Fruit fly (Drosophila melanogaster) whole organism, embryonic: Measurements from ENCODE around the gene CG7294.

ENCODE experiments used
- B-H2 ChIP-seq: fragments of 200-800 bp; sonication (Bioruptor generic); optimal IDR thresholded peaks from 2 replicates; lab custom pipeline; 2018; ENCODE audit warnings: missing biosample characterization, mild to moderate bottlenecking, missing genetic modification characterization
- CG10147 ChIP-seq: fragments of 200-800 bp; sonication (Bioruptor generic); optimal IDR thresholded peaks from 2 replicates; lab custom pipeline; 2019; ENCODE audit warnings: missing biosample characterization, mild to moderate bottlenecking, missing genetic modification characterization, moderate library complexity
- CG11695 ChIP-seq: fragments of 200-800 bp; sonication (Bioruptor generic); IDR thresholded peaks from 3 replicates; pipeline ENCODE4 v1.3.6; 2022; ENCODE audit warnings: missing biosample characterization, missing genetic modification characterization
- CG11723 ChIP-seq: fragments of 200-800 bp; sonication (Bioruptor generic); optimal IDR thresholded peaks from 2 replicates; lab custom pipeline; 2017; ENCODE audit warnings: missing biosample characterization, mild to moderate bottlenecking, missing genetic modification characterization
- CG12155 ChIP-seq: fragments of 200-800 bp; sonication (Bioruptor generic); optimal IDR thresholded peaks from 3 replicates; lab custom pipeline; 2016; ENCODE audit warnings: missing biosample characterization, missing genetic modification characterization
- CG12942 ChIP-seq: fragments of 200-800 bp; sonication (Bioruptor generic); optimal IDR thresholded peaks from 3 replicates; lab custom pipeline; 2016; ENCODE audit warnings: missing biosample characterization, missing genetic modification characterization
- CG13296 ChIP-seq: fragments of 200-800 bp; sonication (Bioruptor generic); optimal IDR thresholded peaks from 3 replicates; lab custom pipeline; 2018; ENCODE audit warnings: missing biosample characterization, mild to moderate bottlenecking, missing genetic modification characterization
- CG16813 ChIP-seq: fragments of 200-800 bp; sonication (Bioruptor generic); IDR thresholded peaks from 3 replicates; pipeline ENCODE4 v1.3.6; 2022; ENCODE audit warnings: missing biosample characterization, missing genetic modification characterization; ENCODE audit not compliant: partially characterized antibody
- CG18262 ChIP-seq: fragments of 200-800 bp; optimal IDR thresholded peaks from 3 replicates; lab custom pipeline; 2019; ENCODE audit warnings: missing biosample characterization, mild to moderate bottlenecking, missing genetic modification characterization, moderate library complexity
- CG18764 ChIP-seq: fragments of 200-800 bp; sonication (Bioruptor generic); optimal IDR thresholded peaks from 3 replicates; lab custom pipeline; 2016; ENCODE audit warnings: missing biosample characterization, missing genetic modification characterization
- CG3163 ChIP-seq: fragments of 200-800 bp; sonication (Bioruptor generic); optimal IDR thresholded peaks from 3 replicates; lab custom pipeline; 2016; ENCODE audit warnings: missing biosample characterization, missing genetic modification characterization
- CG34376 ChIP-seq: fragments of 200-800 bp; sonication (Bioruptor generic); optimal IDR thresholded peaks from 2 replicates; lab custom pipeline; 2018; ENCODE audit warnings: missing biosample characterization, mild to moderate bottlenecking, missing genetic modification characterization
- CG4282 ChIP-seq: fragments of 200-800 bp; sonication (Bioruptor generic); optimal IDR thresholded peaks from 2 replicates; lab custom pipeline; 2016; ENCODE audit warnings: missing biosample characterization, missing genetic modification characterization
- CG5180 ChIP-seq: fragments of 200-800 bp; sonication (Bioruptor generic); optimal IDR thresholded peaks from 3 replicates; lab custom pipeline; 2017; ENCODE audit warnings: missing biosample characterization, missing genetic modification characterization, mild to moderate bottlenecking, moderate library complexity, missing genetic modification reagents
- CG6175 ChIP-seq: fragments of 200-800 bp; sonication (Bioruptor generic); IDR thresholded peaks from 3 replicates; pipeline ENCODE4 v1.3.6; 2022; ENCODE audit warnings: missing biosample characterization, missing genetic modification characterization
- CG7357 ChIP-seq: fragments of 200-800 bp; sonication (Bioruptor generic); IDR thresholded peaks from 3 replicates; pipeline ENCODE4 v1.3.6; 2022; ENCODE audit warnings: missing biosample characterization, missing genetic modification characterization
- CG7963 ChIP-seq: fragments of 200-800 bp; sonication (Bioruptor generic); IDR thresholded peaks from 3 replicates; pipeline ENCODE4 v1.3.6; 2022; ENCODE audit warnings: missing biosample characterization, missing genetic modification characterization; ENCODE audit not compliant: partially characterized antibody
- CG9727 ChIP-seq: fragments of 200-800 bp; sonication (Bioruptor generic); optimal IDR thresholded peaks from 3 replicates; lab custom pipeline; 2017; ENCODE audit warnings: missing biosample characterization, mild to moderate bottlenecking, missing genetic modification characterization
- Camta ChIP-seq: fragments of 200-800 bp; sonication (Bioruptor generic); optimal IDR thresholded peaks from 2 replicates; lab custom pipeline; 2016; ENCODE audit warnings: missing biosample characterization, missing genetic modification characterization
- Chrac-16 ChIP-seq: fragments of 200-800 bp; sonication (Bioruptor generic); optimal IDR thresholded peaks from 3 replicates; lab custom pipeline; 2016; ENCODE audit warnings: missing biosample characterization, missing genetic modification characterization
- D19A ChIP-seq: fragments of 200-800 bp; optimal IDR thresholded peaks from 3 replicates; lab custom pipeline; 2019; ENCODE audit warnings: missing biosample characterization, mild to moderate bottlenecking, missing genetic modification characterization, moderate library complexity
- Drgx ChIP-seq: fragments of 200-800 bp; sonication (Bioruptor generic); IDR thresholded peaks from 2 replicates; pipeline ENCODE4 v1.3.6; 2022; ENCODE audit warnings: missing biosample characterization, missing genetic modification characterization
- GATAe ChIP-seq: fragments of 200-800 bp; sonication (Bioruptor generic); conservative IDR thresholded peaks from 2 replicates; pipeline ENCODE4 v1.3.6; 2022; ENCODE audit warnings: missing biosample characterization, missing genetic modification characterization
- H15 ChIP-seq: fragments of 200-800 bp; sonication (Bioruptor generic); IDR thresholded peaks from 3 replicates; pipeline ENCODE4 v1.3.6; 2022; ENCODE audit warnings: missing biosample characterization, missing genetic modification characterization
- HLH3B ChIP-seq: fragments of 200-800 bp; sonication (Bioruptor generic); IDR thresholded peaks from 2 replicates; pipeline ENCODE4 v1.3.6; 2022; ENCODE audit warnings: missing biosample characterization, missing genetic modification characterization
- Hmr ChIP-seq: fragments of 200-800 bp; sonication (Bioruptor generic); optimal IDR thresholded peaks from 3 replicates; lab custom pipeline; 2017; ENCODE audit warnings: mild to moderate bottlenecking, missing biosample characterization, missing genetic modification reagents, missing genetic modification characterization
- Lpt ChIP-seq: fragments of >200 bp; optimal IDR thresholded peaks from 2 replicates; lab custom pipeline; 2018; ENCODE audit warnings: missing biosample characterization, missing genetic modification characterization
- Nf-YA ChIP-seq: fragments of 200-800 bp; sonication (Bioruptor generic); IDR thresholded peaks from 2 replicates; pipeline ENCODE4 v1.3.6; 2022; ENCODE audit warnings: missing biosample characterization, missing genetic modification characterization
- Vsx1 ChIP-seq: fragments of 200-800 bp; sonication (Bioruptor generic); optimal IDR thresholded peaks from 2 replicates; lab custom pipeline; 2017; ENCODE audit warnings: missing biosample characterization, mild to moderate bottlenecking, missing genetic modification characterization, missing genetic modification reagents
- Xrp1 ChIP-seq: fragments of 200-800 bp; sonication (Bioruptor generic); IDR thresholded peaks from 2 replicates; pipeline ENCODE4 v1.3.6; 2022; ENCODE audit warnings: missing biosample characterization, missing genetic modification characterization
- ap ChIP-seq: fragments of 200-800 bp; sonication (Bioruptor generic); IDR thresholded peaks from 2 replicates; pipeline ENCODE4 v1.3.6; 2022; ENCODE audit warnings: missing biosample characterization, missing genetic modification characterization
- crp ChIP-seq, 2 experiments: fragments of 200-800 bp; sonication (Bioruptor generic); optimal IDR thresholded peaks; 2 replicates in 1 of 2; 3 replicates in 1 of 2; lab custom pipeline; 2017; ENCODE audit warnings: missing biosample characterization in 2 of 2, missing genetic modification characterization in 2 of 2, mild to moderate bottlenecking in 1 of 2, moderate library complexity in 1 of 2
- cwo ChIP-seq: fragments of 200-800 bp; sonication (Bioruptor generic); optimal IDR thresholded peaks from 3 replicates; lab custom pipeline; 2017; ENCODE audit warnings: missing biosample characterization, missing genetic modification characterization, mild to moderate bottlenecking, moderate library complexity, missing genetic modification reagents
- da ChIP-seq: fragments of 200-800 bp; sonication (Bioruptor generic); optimal IDR thresholded peaks from 2 replicates; lab custom pipeline; 2016; ENCODE audit warnings: missing biosample characterization, missing genetic modification characterization
- dan ChIP-seq: fragments of 200-800 bp; sonication (Bioruptor generic); IDR thresholded peaks from 2 replicates; pipeline ENCODE4 v1.3.6; 2022; ENCODE audit warnings: missing biosample characterization, missing genetic modification characterization
- ewg ChIP-seq: fragments of 200-800 bp; sonication (Bioruptor generic); optimal IDR thresholded peaks from 3 replicates; lab custom pipeline; 2017; ENCODE audit warnings: mild to moderate bottlenecking, missing biosample characterization, missing genetic modification reagents, missing genetic modification characterization
- fru ChIP-seq: fragments of >200 bp; optimal IDR thresholded peaks from 2 replicates; lab custom pipeline; 2017
- fu2 ChIP-seq: fragments of 200-800 bp; sonication (Bioruptor generic); optimal IDR thresholded peaks from 2 replicates; lab custom pipeline; 2016; ENCODE audit warnings: missing biosample characterization, missing genetic modification characterization
- gcm2 ChIP-seq: fragments of 200-800 bp; sonication (Bioruptor generic); optimal IDR thresholded peaks from 2 replicates; lab custom pipeline; 2016; ENCODE audit warnings: missing biosample characterization, missing genetic modification characterization
- gt ChIP-seq: fragments of 200-800 bp; sonication (Bioruptor generic); IDR thresholded peaks from 2 replicates; pipeline ENCODE4 v1.3.6; 2022; ENCODE audit warnings: missing biosample characterization, missing genetic modification characterization
- lola ChIP-seq, 3 experiments: fragments of >200 bp in 2 of 3; fragments of 200-800 bp in 1 of 3; sonication (Bioruptor generic) in 1 of 3; optimal IDR thresholded peaks; 2 replicates each; lab custom pipeline; 2017 to 2019; ENCODE audit warnings: missing biosample characterization in 3 of 3, missing genetic modification characterization in 3 of 3, mild to moderate bottlenecking in 1 of 3, moderate library complexity in 1 of 3
- nerfin-2 ChIP-seq: fragments of 200-800 bp; sonication (Bioruptor generic); IDR thresholded peaks from 2 replicates; pipeline ENCODE4 v1.3.6; 2022; ENCODE audit warnings: missing biosample characterization, missing genetic modification characterization; ENCODE audit not compliant: partially characterized antibody
- p53 ChIP-seq: fragments of 200-800 bp; sonication (Bioruptor generic); optimal IDR thresholded peaks from 2 replicates; lab custom pipeline; 2016; ENCODE audit warnings: missing biosample characterization, missing genetic modification characterization
- peb ChIP-seq: fragments of 200-800 bp; sonication (Bioruptor generic); IDR thresholded peaks from 2 replicates; pipeline ENCODE4 v1.3.6; 2022; ENCODE audit warnings: missing biosample characterization, missing genetic modification characterization
- repo ChIP-seq: fragments of 200-800 bp; sonication (Bioruptor generic); optimal IDR thresholded peaks from 2 replicates; lab custom pipeline; 2016; ENCODE audit warnings: missing biosample characterization, missing genetic modification characterization
- salm ChIP-seq: fragments of 200-800 bp; sonication (Bioruptor generic); optimal IDR thresholded peaks from 2 replicates; lab custom pipeline; 2018; ENCODE audit warnings: missing biosample characterization, mild to moderate bottlenecking, missing genetic modification characterization
- sens-2 ChIP-seq: fragments of 200-800 bp; sonication (Bioruptor generic); IDR thresholded peaks from 2 replicates; pipeline ENCODE4 v1.3.6; 2022; ENCODE audit warnings: missing biosample characterization, missing genetic modification characterization
- ssp ChIP-seq: fragments of 200-800 bp; sonication (Bioruptor generic); IDR thresholded peaks from 2 replicates; pipeline ENCODE4 v1.3.6; 2022; ENCODE audit warnings: missing biosample characterization, missing genetic modification characterization
- sug ChIP-seq: fragments of 200-800 bp; optimal IDR thresholded peaks from 2 replicates; lab custom pipeline; 2019; ENCODE audit warnings: missing biosample characterization, mild to moderate bottlenecking, missing genetic modification characterization, moderate library complexity
- tgo ChIP-seq: fragments of 200-800 bp; sonication (Bioruptor generic); IDR thresholded peaks from 3 replicates; pipeline ENCODE4 v1.3.6; 2022; ENCODE audit warnings: missing biosample characterization, missing genetic modification characterization
- zen ChIP-seq: fragments of 200-800 bp; sonication (Bioruptor generic); optimal IDR thresholded peaks from 3 replicates; lab custom pipeline; 2018; ENCODE audit warnings: missing biosample characterization, mild to moderate bottlenecking, missing genetic modification characterization, moderate library complexity

The CG7294 gene

DNA sequence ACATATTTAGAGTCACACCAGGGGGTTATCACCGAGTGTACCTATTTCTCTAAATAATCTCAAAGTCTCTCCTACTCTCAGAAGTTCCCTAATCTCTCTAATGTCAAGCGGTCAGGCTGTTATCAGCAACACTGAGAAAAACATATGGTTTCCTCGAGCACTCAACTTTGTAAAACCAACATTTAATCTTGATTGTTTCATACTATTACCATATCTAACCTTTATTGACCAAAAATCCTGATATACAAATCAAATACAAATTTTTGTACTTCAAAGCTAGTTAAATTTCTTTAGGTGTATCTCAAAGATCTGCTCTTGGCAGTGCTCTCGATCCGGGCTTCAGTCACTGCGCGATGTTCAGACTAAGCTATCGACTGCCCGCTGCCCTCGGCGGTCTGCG is 14.2 kb upstream of the CG7294 start, which contains the start of gene CG6415 (continued):
- TF ChIP-seq dan (GFP tag; lab: Robert Waterston, UW), result no peak
- peak; percentile 40 for TF ChIP-seq CG11723
- TF ChIP-seq Hmr (GFP tag; lab: Kevin White, UChicago), result peak; percentile 72
- TF ChIP-seq peb, result 0 out of 2 replicates have a peak, but pooled peaks have one; percentile 21
- 0 out of 2 replicates have a peak, but pooled peaks have one; percentile 45 for TF ChIP-seq ap (GFP tag; lab: Robert Waterston, UW)
- TF ChIP-seq Vsx1 (GFP tag; lab: Kevin White, UChicago), result peak; percentile 10
- peak; percentile 50 for TF ChIP-seq CG13296
- peak; percentile 66 for TF ChIP-seq repo (GFP tag; lab: Kevin White, UChicago)
- no peak for TF ChIP-seq da (GFP tag; lab: Kevin White, UChicago)
- no peak for TF ChIP-seq gcm2 (GFP tag; lab: Kevin White, UChicago)
- peak; percentile 42 for TF ChIP-seq CG3163 (GFP tag; lab: Kevin White, UChicago)
- peak; percentile 72 for TF ChIP-seq CG7357
- peak; percentile 6 for TF ChIP-seq CG12942 (GFP tag; lab: Kevin White, UChicago)
- TF ChIP-seq D19A (tag; lab: Kevin White, UChicago), result no peak
- peak; percentile 92 for TF ChIP-seq sug (tag; lab: Kevin White, UChicago)
- peak; percentile 65 for TF ChIP-seq CG18764 (GFP tag; lab: Kevin White, UChicago)
- TF ChIP-seq gt, result no peak
- TF ChIP-seq GATAe, result peak; percentile 44; the same call in 1 of the 2 replicates
- no peak for TF ChIP-seq CG6175 (GFP tag; lab: Robert Waterston, UW)
- peak; percentile 86 for TF ChIP-seq Xrp1
- no peak for TF ChIP-seq p53
- peak; percentile 71 for TF ChIP-seq tgo
- TF ChIP-seq CG10147, result peak; percentile 53
- peak; percentile 47 for TF ChIP-seq salm (tag; lab: Kevin White, UChicago)
- peak in 1 of 3 experiments; percentile 70 for TF ChIP-seq lola (GFP tag; optimal IDR thresholded peaks at IDR 0.05; lab: Kevin White, UChicago)
- no peak for TF ChIP-seq CG7963 (GFP tag; lab: Robert Waterston, UW)
- TF ChIP-seq CG18262 (tag; lab: Kevin White, UChicago), result peak; percentile 81
- peak; percentile 68 for TF ChIP-seq Drgx (GFP tag; lab: Robert Waterston, UW)
- peak; percentile 81; the same call in 2 of the 3 replicates for TF ChIP-seq CG11695 (GFP tag; lab: Robert Waterston, UW)
- no peak for TF ChIP-seq nerfin-2
- TF ChIP-seq CG34376, result peak; percentile 87
- peak; percentile 64 for TF ChIP-seq Camta (GFP tag; lab: Kevin White, UChicago)
- peak; percentile 63 for TF ChIP-seq cwo (GFP tag; lab: Kevin White, UChicago)
- 0 out of 2 replicates have a peak, but pooled peaks have one; percentile 50 for TF ChIP-seq sens-2
- peak; percentile 70; the same call in 1 of the 2 replicates for TF ChIP-seq HLH3B (GFP tag; lab: Robert Waterston, UW)
- TF ChIP-seq CG4282 (GFP tag; lab: Kevin White, UChicago), result no peak
- TF ChIP-seq CG9727 (GFP tag; lab: Kevin White, UChicago), result peak; percentile 78
- TF ChIP-seq B-H2 (GFP tag; lab: Kevin White, UChicago), result no peak
- TF ChIP-seq fru (lab: Kevin White, UChicago), result no peak
- TF ChIP-seq Chrac-16 (GFP tag; lab: Kevin White, UChicago), result peak; percentile 73
- peak; percentile 70 for TF ChIP-seq CG12155 (GFP tag; lab: Kevin White, UChicago)
- TF ChIP-seq crp (GFP tag; optimal IDR thresholded peaks at IDR 0.05; lab: Kevin White, UChicago), result peak in 1 of 2 experiments; percentile 10
- TF ChIP-seq zen, result peak; percentile 81
- peak; percentile 38 for TF ChIP-seq ewg (GFP tag; lab: Kevin White, UChicago)
- TF ChIP-seq fu2 (GFP tag; lab: Kevin White, UChicago), result peak; percentile 61
- no peak for TF ChIP-seq Lpt (GFP tag; lab: Kevin White, UChicago)
- TF ChIP-seq H15 (GFP tag; lab: Robert Waterston, UW), result peak; percentile 72; the same call in 2 of the 3 replicates
- peak; percentile 54 for TF ChIP-seq ssp (GFP tag; lab: Robert Waterston, UW)
- TF ChIP-seq CG5180 (GFP tag; lab: Kevin White, UChicago), result peak; percentile 46
- no peak for TF ChIP-seq Nf-YA (GFP tag; lab: Robert Waterston, UW)
- TF ChIP-seq CG16813 (GFP tag; lab: Robert Waterston, UW), result no peak
